Worm (Caenorhabditis elegans): Measurements from ENCODE around the gene dyf-13.

DNA sequence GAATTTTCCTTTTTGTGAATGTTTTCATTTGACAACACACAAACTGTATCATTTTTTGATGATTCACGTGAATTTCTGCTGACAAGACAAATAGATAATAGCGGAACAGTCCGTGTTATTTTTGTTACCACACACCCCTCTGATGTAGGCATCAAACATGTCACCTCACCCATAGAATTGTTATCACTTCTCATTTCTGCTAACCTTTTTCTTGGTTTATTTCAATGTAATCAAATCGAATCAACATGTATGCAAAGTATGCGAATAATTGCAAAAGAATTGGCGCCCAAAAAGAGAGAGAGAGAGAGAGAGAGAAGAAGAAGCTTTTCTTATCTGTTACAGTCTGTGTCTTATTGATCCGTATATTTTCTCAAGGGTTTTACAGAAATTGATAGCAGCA is 13.7 kb downstream of the dyf-13 start:
- TF ChIP-seq nhr-11 (tag; optimal IDR thresholded peaks at IDR 0.05) (no peak), mdl-1 (tag; optimal IDR thresholded peaks at IDR 0.05) (peak in 1 of 2 experiments; percentile 39), fos-1 (tag; optimal IDR thresholded peaks at IDR 0.05) (no peak), ZK337.2 (GFP tag; IDR thresholded peaks at IDR 0.05) (no peak), vab-7 (GFP tag; IDR thresholded peaks at IDR 0.05) (no peak), unc-62 (GFP tag; optimal IDR thresholded peaks at IDR 0.05 in 1 of 2) (peak in 1 of 2 experiments; percentile 69), unc-62 (tag; optimal IDR thresholded peaks at IDR 0.05) (no peak), lin-13 (GFP tag; optimal IDR thresholded peaks at IDR 0.05) (no peak), pqm-1 (tag; optimal IDR thresholded peaks at IDR 0.05) (peak; percentile 69), rbr-2 (tag; optimal IDR thresholded peaks at IDR 0.05) (no peak), aha-1 (tag) (no peak), dmd-9 (GFP tag; IDR thresholded peaks at IDR 0.05) (no peak)

Measured in whole organism, L4 larva.